Worm (Caenorhabditis elegans): ENCODE results near the gene C50E3.6.

DNA sequence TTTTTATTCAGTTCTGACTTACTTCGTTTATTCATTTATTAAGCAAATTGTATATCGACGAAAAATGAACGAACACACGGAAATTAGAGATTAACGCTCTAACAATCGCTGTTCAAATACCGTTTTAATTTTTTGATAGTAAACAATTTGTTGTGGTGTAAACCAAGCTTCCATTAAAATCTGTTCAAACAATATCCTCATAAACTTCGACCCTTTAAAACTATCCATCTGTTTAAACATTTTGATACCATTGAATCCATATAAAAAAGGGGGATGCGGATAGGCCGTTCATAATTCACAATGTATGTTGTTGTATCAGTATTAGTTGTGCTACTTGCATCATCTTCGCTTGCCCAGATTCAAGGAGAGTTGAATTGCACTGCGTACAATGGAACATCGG lies 36.2 kb upstream of the C50E3.6 start, which contains the start of gene F07C4.6:
- TF ChIP-seq aly-1 (tag; optimal IDR thresholded peaks at IDR 0.05): no peak
- TF ChIP-seq ama-1 (optimal IDR thresholded peaks at IDR 0.05): no peak
- TF ChIP-seq F13C5.2 (tag; optimal IDR thresholded peaks at IDR 0.05): no peak
- no peak for TF ChIP-seq tra-4 (tag; optimal IDR thresholded peaks at IDR 0.05)
- TF ChIP-seq ceh-13 (GFP tag; optimal IDR thresholded peaks at IDR 0.05): no peak
- no peak for TF ChIP-seq hnd-1 (tag; optimal IDR thresholded peaks at IDR 0.05)
- TF ChIP-seq pes-1 (GFP tag; IDR thresholded peaks at IDR 0.05): no peak
- no peak for TF ChIP-seq hmg-4 (GFP tag; optimal IDR thresholded peaks at IDR 0.05)
- no peak for TF ChIP-seq hmbx-1 (tag; optimal IDR thresholded peaks at IDR 0.05)
- no peak for TF ChIP-seq flt-1 (GFP tag; IDR thresholded peaks at IDR 0.05)
- TF ChIP-seq tbx-37 (GFP tag; conservative IDR thresholded peaks at IDR 0.05): no peak
- TF ChIP-seq sea-1 (GFP tag; conservative IDR thresholded peaks at IDR 0.05): no peak
- TF ChIP-seq B0310.2 (tag; optimal IDR thresholded peaks at IDR 0.05): no peak
